Worm (Caenorhabditis elegans) whole organism, young adult: Measurements from ENCODE around the gene Y43F8C.9.

ENCODE experiments used
- F33H1.4 ChIP-seq: fragments of 200-800 bp; sonication (Bioruptor generic); IDR thresholded peaks from 2 replicates; pipeline ENCODE4 v1.3.6; 2022; ENCODE audit warnings: missing genetic modification reagents, missing genetic modification characterization, missing compliant biosample characterization
- bed-2 ChIP-seq: fragments of 200-800 bp; sonication (Bioruptor generic); IDR thresholded peaks from 2 replicates; pipeline ENCODE4 v1.3.6; 2022; ENCODE audit warnings: missing genetic modification reagents, missing genetic modification characterization, missing compliant biosample characterization
- ceh-58 ChIP-seq: fragments of 200-800 bp; sonication (Bioruptor generic); IDR thresholded peaks from 2 replicates; pipeline ENCODE4 v1.3.6; 2022; ENCODE audit warnings: missing genetic modification characterization, missing compliant biosample characterization
- fkh-3 ChIP-seq: sonication (generic microtip); optimal IDR thresholded peaks from 2 replicates; lab custom pipeline; 2016; ENCODE audit warnings: mild to moderate bottlenecking, missing genetic modification characterization, missing compliant biosample characterization
- pha-4 ChIP-seq: fragments of 150-350 bp; sonication (generic microtip); optimal IDR thresholded peaks from 2 replicates; lab custom pipeline; 2014; ENCODE audit warnings: missing biosample characterization, missing genetic modification reagents, missing genetic modification characterization
- sea-2 ChIP-seq: fragments of 200-800 bp; sonication (Bioruptor generic); IDR thresholded peaks from 2 replicates; pipeline ENCODE4 v1.3.6; 2022; ENCODE audit warnings: missing genetic modification characterization, missing compliant biosample characterization
- unc-62 ChIP-seq: fragments of 150-350 bp; optimal IDR thresholded peaks from 2 replicates; lab custom pipeline; 2014; ENCODE audit warnings: missing biosample characterization, missing genetic modification reagents, missing genetic modification characterization
- ztf-26 ChIP-seq: sonication (generic microtip); optimal IDR thresholded peaks from 2 replicates; lab custom pipeline; 2017; ENCODE audit warnings: missing genetic modification characterization, missing compliant biosample characterization
- ztf-6 ChIP-seq: fragments of 200-800 bp; sonication (Bioruptor generic); IDR thresholded peaks from 2 replicates; pipeline ENCODE4 v1.3.6; 2022; ENCODE audit warnings: missing genetic modification reagents, missing genetic modification characterization, missing compliant biosample characterization

- TF ChIP-seq ceh-58, result no peak
- TF ChIP-seq sea-2 (GFP tag; lab: Robert Waterston, UW), result no peak
- no peak for TF ChIP-seq bed-2 (GFP tag; lab: Robert Waterston, UW)
- TF ChIP-seq unc-62, result no peak
- no peak for TF ChIP-seq ztf-6
- TF ChIP-seq F33H1.4 (GFP tag; lab: Robert Waterston, UW), result no peak
- TF ChIP-seq fkh-3 (tag; lab: Kevin White, UChicago), result no peak
- TF ChIP-seq ztf-26 (tag; lab: Kevin White, UChicago), result no peak
- no peak for TF ChIP-seq pha-4
Measured at ce11 chrV:19624749-19625148, 21.2 kb upstream of the Y43F8C.9 start, which contains the start of gene dyf-19.
